Fruit fly (Drosophila melanogaster) whole organism, wandering third instar larva: Measurements from ENCODE around the gene CG34435.

Source experiments
- N ChIP-seq: fragments of >200 bp; optimal IDR thresholded peaks from 2 replicates; lab custom pipeline; 2018; ENCODE audit warnings: missing biosample characterization, missing external identifiers, missing genetic modification characterization
- pan ChIP-seq: fragments of >200 bp; optimal IDR thresholded peaks from 2 replicates; lab custom pipeline; 2017
- psq ChIP-seq: fragments of 200-800 bp; sonication (Bioruptor generic); optimal IDR thresholded peaks from 3 replicates; lab custom pipeline; 2017; ENCODE audit warnings: missing biosample characterization, mild to moderate bottlenecking, missing genetic modification characterization, moderate library complexity

DNA sequence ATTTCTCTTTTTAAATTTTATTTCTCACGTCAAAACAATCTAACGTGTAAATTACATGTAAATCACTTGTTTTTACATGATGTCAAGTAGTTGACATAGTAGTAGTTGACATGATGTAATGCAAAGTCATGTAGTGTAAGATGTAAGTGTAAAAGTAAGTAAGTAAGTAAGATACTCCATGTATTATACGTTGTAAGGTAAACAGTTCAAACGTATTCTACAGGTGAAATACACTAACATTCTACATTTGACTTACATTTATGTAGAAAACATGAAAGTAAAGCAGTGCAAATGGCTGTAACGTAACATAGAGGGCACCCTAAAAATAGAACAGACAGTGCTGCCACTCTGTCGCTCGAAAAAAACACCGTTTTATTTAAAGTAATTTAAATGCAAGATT is 1.3 kb downstream of the CG34435 start:
- TF ChIP-seq N (GFP tag; lab: Kevin White, UChicago) (no peak), psq (GFP tag; lab: Kevin White, UChicago) (no peak), pan (no peak)
